Fruit fly (Drosophila melanogaster): ENCODE data around the gene Tsp97E.

- TF ChIP-seq CG8478 (optimal IDR thresholded peaks at IDR 0.05) (no peak), pan (optimal IDR thresholded peaks at IDR 0.05) (no peak)
Measured at dm6 chr3R:26969743-26970142, 5.1 kb upstream of the Tsp97E start.
